Fruit fly (Drosophila melanogaster) whole organism, prepupa: ENCODE data around the gene CG9760.

Source experiments
- Blimp-1 ChIP-seq: fragments of 200-800 bp; sonication (Bioruptor generic); optimal IDR thresholded peaks from 3 replicates; lab custom pipeline; 2017; ENCODE audit warnings: missing biosample characterization, missing genetic modification characterization, mild to moderate bottlenecking, moderate library complexity, missing genetic modification reagents
- CG10631 ChIP-seq: fragments of 200-800 bp; sonication (Bioruptor generic); optimal IDR thresholded peaks from 2 replicates; lab custom pipeline; 2016; ENCODE audit warnings: missing biosample characterization, missing genetic modification characterization
- CG11294 ChIP-seq: fragments of 200-800 bp; sonication (Bioruptor generic); IDR thresholded peaks from 2 replicates; pipeline ENCODE4 v1.3.6; 2022; ENCODE audit warnings: missing biosample characterization, missing genetic modification characterization
- CG11762 ChIP-seq: fragments of 200-800 bp; sonication (Bioruptor generic); optimal IDR thresholded peaks from 3 replicates; lab custom pipeline; 2016; ENCODE audit warnings: missing biosample characterization, missing genetic modification characterization; ENCODE audit not compliant: insufficient read depth
- CG15336 ChIP-seq: fragments of 200-800 bp; sonication (Bioruptor generic); IDR thresholded peaks from 2 replicates; pipeline ENCODE4 v1.3.6; 2022; ENCODE audit warnings: missing biosample characterization, missing genetic modification characterization
- CG1621 ChIP-seq: fragments of 200-800 bp; sonication (Bioruptor generic); optimal IDR thresholded peaks from 3 replicates; lab custom pipeline; 2018; ENCODE audit warnings: missing biosample characterization, mild to moderate bottlenecking, missing genetic modification characterization
- CG16779 ChIP-seq: fragments of 200-800 bp; sonication (Bioruptor generic); optimal IDR thresholded peaks from 3 replicates; lab custom pipeline; 2017; ENCODE audit warnings: missing biosample characterization, mild to moderate bottlenecking, missing genetic modification characterization
- CG3032 ChIP-seq: fragments of 200-800 bp; optimal IDR thresholded peaks from 2 replicates; lab custom pipeline; 2019; ENCODE audit warnings: missing biosample characterization, mild to moderate bottlenecking, missing genetic modification characterization, moderate library complexity
- CG32006 ChIP-seq: fragments of 200-800 bp; sonication (Bioruptor generic); optimal IDR thresholded peaks from 3 replicates; lab custom pipeline; 2017; ENCODE audit warnings: missing biosample characterization, mild to moderate bottlenecking, missing genetic modification characterization
- CG34406 ChIP-seq: fragments of 200-800 bp; sonication (Bioruptor generic); optimal IDR thresholded peaks from 3 replicates; lab custom pipeline; 2016; ENCODE audit warnings: missing biosample characterization, missing genetic modification characterization
- CG3919 ChIP-seq: fragments of 200-800 bp; sonication (Bioruptor generic); optimal IDR thresholded peaks from 3 replicates; lab custom pipeline; 2016; ENCODE audit warnings: missing biosample characterization, missing genetic modification characterization
- CG6163 ChIP-seq: fragments of 200-800 bp; sonication (Bioruptor generic); IDR thresholded peaks from 3 replicates; pipeline ENCODE4 v1.3.6; 2022; ENCODE audit warnings: missing biosample characterization, missing genetic modification characterization
- CG6276 ChIP-seq: fragments of 200-800 bp; sonication (Bioruptor generic); optimal IDR thresholded peaks from 2 replicates; lab custom pipeline; 2017; ENCODE audit warnings: missing biosample characterization, mild to moderate bottlenecking, missing genetic modification characterization
- CG6792 ChIP-seq: fragments of 200-800 bp; sonication (Bioruptor generic); optimal IDR thresholded peaks from 3 replicates; lab custom pipeline; 2016; ENCODE audit warnings: missing biosample characterization, missing genetic modification characterization
- CG6808 ChIP-seq: fragments of 200-800 bp; sonication (Bioruptor generic); optimal IDR thresholded peaks from 3 replicates; lab custom pipeline; 2017; ENCODE audit warnings: missing biosample characterization, missing genetic modification characterization, mild to moderate bottlenecking, moderate library complexity, missing genetic modification reagents
- CG6854 ChIP-seq: fragments of 200-800 bp; sonication (Bioruptor generic); optimal IDR thresholded peaks from 2 replicates; lab custom pipeline; 2017; ENCODE audit warnings: missing biosample characterization, mild to moderate bottlenecking, missing genetic modification characterization
- CG7368 ChIP-seq: fragments of 200-800 bp; sonication (Bioruptor generic); optimal IDR thresholded peaks from 3 replicates; lab custom pipeline; 2016; ENCODE audit warnings: missing biosample characterization, missing genetic modification characterization
- CG8319 ChIP-seq: fragments of 200-800 bp; sonication (Bioruptor generic); optimal IDR thresholded peaks from 3 replicates; lab custom pipeline; 2016; ENCODE audit warnings: missing biosample characterization, missing genetic modification characterization
- CG8632 ChIP-seq: fragments of 200-800 bp; sonication (Bioruptor generic); optimal IDR thresholded peaks from 3 replicates; lab custom pipeline; 2016; ENCODE audit warnings: missing biosample characterization, missing genetic modification characterization
- CG9139 ChIP-seq: fragments of 200-800 bp; sonication (Bioruptor generic); optimal IDR thresholded peaks from 3 replicates; lab custom pipeline; 2017; ENCODE audit warnings: missing biosample characterization, mild to moderate bottlenecking, missing genetic modification characterization
- Eip75B ChIP-seq: fragments of 200-800 bp; sonication (Bioruptor generic); optimal IDR thresholded peaks from 3 replicates; lab custom pipeline; 2016; ENCODE audit warnings: missing biosample characterization, missing genetic modification characterization
- Eip78C ChIP-seq: fragments of 200-800 bp; sonication (Bioruptor generic); peaks from one replicate; lab custom pipeline; 2016; ENCODE audit warnings: missing biosample characterization, missing genetic modification characterization
- Eip93F ChIP-seq: fragments of 200-800 bp; sonication (Bioruptor generic); optimal IDR thresholded peaks from 2 replicates; lab custom pipeline; 2016; ENCODE audit warnings: missing biosample characterization, mild to moderate bottlenecking, missing genetic modification characterization
- Ets21C ChIP-seq: fragments of 200-800 bp; sonication (Bioruptor generic); optimal IDR thresholded peaks from 3 replicates; lab custom pipeline; 2016; ENCODE audit warnings: missing biosample characterization, missing genetic modification characterization
- Ets96B ChIP-seq: fragments of 200-800 bp; optimal IDR thresholded peaks from 2 replicates; lab custom pipeline; 2019; ENCODE audit warnings: missing biosample characterization, mild to moderate bottlenecking, missing genetic modification characterization, moderate library complexity
- Hr38 ChIP-seq: sonication (Bioruptor generic); optimal IDR thresholded peaks from 2 replicates; lab custom pipeline; 2016; ENCODE audit warnings: missing biosample characterization, missing genetic modification characterization
- Hr39 ChIP-seq: fragments of 200-800 bp; sonication (Bioruptor generic); optimal IDR thresholded peaks from 2 replicates; lab custom pipeline; 2016; ENCODE audit warnings: missing biosample characterization, missing genetic modification characterization
- Hr4 ChIP-seq: fragments of 200-800 bp; sonication (Bioruptor generic); optimal IDR thresholded peaks from 3 replicates; lab custom pipeline; 2016; ENCODE audit warnings: missing biosample characterization, missing genetic modification characterization
- Met ChIP-seq: fragments of 200-800 bp; sonication (Bioruptor generic); optimal IDR thresholded peaks from 3 replicates; lab custom pipeline; 2016; ENCODE audit warnings: missing biosample characterization, missing genetic modification characterization
- OdsH ChIP-seq: fragments of 200-800 bp; sonication (Bioruptor generic); optimal IDR thresholded peaks from 3 replicates; lab custom pipeline; 2016; ENCODE audit warnings: missing biosample characterization, missing genetic modification characterization
- Smox ChIP-seq: fragments of 200-800 bp; sonication (Bioruptor generic); optimal IDR thresholded peaks from 3 replicates; lab custom pipeline; 2016; ENCODE audit warnings: missing biosample characterization, missing genetic modification characterization
- Sox14 ChIP-seq: fragments of 200-800 bp; sonication (Bioruptor generic); optimal IDR thresholded peaks from 3 replicates; lab custom pipeline; 2016; ENCODE audit warnings: missing biosample characterization, missing genetic modification characterization
- Sox15 ChIP-seq: fragments of 200-800 bp; sonication (Bioruptor generic); optimal IDR thresholded peaks from 3 replicates; lab custom pipeline; 2016; ENCODE audit warnings: missing biosample characterization, missing genetic modification characterization
- achi ChIP-seq: fragments of 200-800 bp; sonication (Bioruptor generic); optimal IDR thresholded peaks from 3 replicates; lab custom pipeline; 2016; ENCODE audit warnings: missing biosample characterization, missing genetic modification characterization
- cyc ChIP-seq: fragments of 200-800 bp; sonication (Bioruptor generic); optimal IDR thresholded peaks from 3 replicates; lab custom pipeline; 2016; ENCODE audit warnings: missing biosample characterization, missing genetic modification characterization
- dac ChIP-seq: fragments of 200-800 bp; sonication (Bioruptor generic); optimal IDR thresholded peaks from 2 replicates; lab custom pipeline; 2017; ENCODE audit warnings: missing biosample characterization, mild to moderate bottlenecking, missing genetic modification characterization
- dsx ChIP-seq: fragments of 200-800 bp; optimal IDR thresholded peaks from 3 replicates; lab custom pipeline; 2019; ENCODE audit warnings: missing biosample characterization, mild to moderate bottlenecking, missing genetic modification characterization, moderate library complexity; ENCODE audit not compliant: poor library complexity, severe bottlenecking
- fd59A ChIP-seq: fragments of 200-800 bp; sonication (Bioruptor generic); optimal IDR thresholded peaks from 2 replicates; lab custom pipeline; 2017; ENCODE audit warnings: missing biosample characterization, mild to moderate bottlenecking, missing genetic modification characterization, missing genetic modification reagents
- fd85E ChIP-seq: fragments of 200-800 bp; sonication (Bioruptor generic); optimal IDR thresholded peaks from 3 replicates; lab custom pipeline; 2016; ENCODE audit warnings: missing biosample characterization, missing genetic modification characterization
- lz ChIP-seq: fragments of 200-800 bp; sonication (Bioruptor generic); optimal IDR thresholded peaks from 3 replicates; lab custom pipeline; 2016; ENCODE audit warnings: missing biosample characterization, missing genetic modification characterization
- net ChIP-seq: fragments of 200-800 bp; sonication (Bioruptor generic); optimal IDR thresholded peaks from 3 replicates; lab custom pipeline; 2016; ENCODE audit warnings: missing biosample characterization, missing genetic modification characterization
- pdm3 ChIP-seq: fragments of 200-800 bp; sonication (Bioruptor generic); optimal IDR thresholded peaks from 3 replicates; lab custom pipeline; 2016; ENCODE audit warnings: missing biosample characterization, missing genetic modification characterization
- salr ChIP-seq, 2 experiments: fragments of 200-800 bp; sonication (Bioruptor generic); optimal IDR thresholded peaks; 3 replicates each; lab custom pipeline; 2016 to 2018; ENCODE audit warnings: missing biosample characterization in 2 of 2, missing genetic modification characterization in 2 of 2, mild to moderate bottlenecking in 1 of 2
- spab ChIP-seq: fragments of 200-800 bp; sonication (Bioruptor generic); optimal IDR thresholded peaks from 2 replicates; lab custom pipeline; 2017; ENCODE audit warnings: missing biosample characterization, mild to moderate bottlenecking, missing genetic modification characterization, missing genetic modification reagents
- svp ChIP-seq: fragments of 200-800 bp; sonication (Bioruptor generic); peaks from one replicate; lab custom pipeline; 2016; ENCODE audit warnings: missing biosample characterization, missing genetic modification characterization
- topi ChIP-seq: fragments of 200-800 bp; sonication (Bioruptor generic); optimal IDR thresholded peaks from 3 replicates; lab custom pipeline; 2016; ENCODE audit warnings: missing biosample characterization, missing genetic modification characterization
- vri ChIP-seq: fragments of 200-800 bp; sonication (Bioruptor generic); optimal IDR thresholded peaks from 3 replicates; lab custom pipeline; 2016; ENCODE audit warnings: missing biosample characterization, mild to moderate bottlenecking, missing genetic modification characterization

The CG9760 gene

dm6 chr3L:12124975-12125374, 38.6 kb downstream of the CG9760 start, which contains the start of gene yps (continued):
- TF ChIP-seq CG1621 (tag; lab: Kevin White, UChicago), result peak; percentile 89
- peak; percentile 93 for TF ChIP-seq CG6163 (GFP tag; lab: Robert Waterston, UW)
- TF ChIP-seq Smox (GFP tag; lab: Kevin White, UChicago), result peak; percentile 85
- TF ChIP-seq cyc, result peak; percentile 88
- TF ChIP-seq Hr38, result no peak
- TF ChIP-seq CG7368, result peak; percentile 90
- TF ChIP-seq CG10631 (GFP tag; lab: Kevin White, UChicago), result peak; percentile 54
- TF ChIP-seq CG6854, result peak; percentile 97
- peak; percentile 86 for TF ChIP-seq pdm3
- TF ChIP-seq CG6808 (GFP tag; lab: Kevin White, UChicago), result peak; percentile 74
- TF ChIP-seq topi (GFP tag; lab: Kevin White, UChicago), result peak; percentile 90
- TF ChIP-seq CG15336, result peak; percentile 46
- peak; percentile 91 for TF ChIP-seq vri (GFP tag; lab: Kevin White, UChicago)
- peak; percentile 50 for TF ChIP-seq Ets96B
- TF ChIP-seq CG3919 (GFP tag; lab: Kevin White, UChicago), result peak; percentile 94
- peak; percentile 79 for TF ChIP-seq CG16779 (tag; lab: Kevin White, UChicago)
- TF ChIP-seq CG32006 (GFP tag; lab: Kevin White, UChicago), result no peak
- TF ChIP-seq fd85E, result peak; percentile 89
- TF ChIP-seq spab (GFP tag; lab: Kevin White, UChicago), result no peak
- TF ChIP-seq CG8319 (GFP tag; lab: Kevin White, UChicago), result peak; percentile 93
- peak; percentile 74 for TF ChIP-seq dac (GFP tag; lab: Kevin White, UChicago)
- peak; percentile 85 for TF ChIP-seq CG6792
- peak; percentile 90 for TF ChIP-seq lz
- peak; percentile 49 for TF ChIP-seq CG11762 (GFP tag; lab: Kevin White, UChicago)
- TF ChIP-seq Hr4 (GFP tag; lab: Kevin White, UChicago), result peak; percentile 52
- TF ChIP-seq CG6276 (GFP tag; lab: Kevin White, UChicago), result no peak
- TF ChIP-seq CG3032 (tag; lab: Kevin White, UChicago), result peak; percentile 70
- no peak for TF ChIP-seq Sox15 (GFP tag; lab: Kevin White, UChicago)
- peak; percentile 95 for TF ChIP-seq Eip78C (GFP tag; lab: Kevin White, UChicago)

- TF ChIP-seq Eip78C (GFP tag; lab: Kevin White, UChicago) (peak; percentile 45), cyc (no peak), Blimp-1 (GFP tag; lab: Kevin White, UChicago) (no peak), CG6808 (GFP tag; lab: Kevin White, UChicago) (peak; percentile 48), Smox (GFP tag; lab: Kevin White, UChicago) (no peak), CG3032 (tag; lab: Kevin White, UChicago) (no peak), Eip75B (no peak), achi (no peak), Hr39 (GFP tag; lab: Kevin White, UChicago) (no peak), Met (GFP tag; lab: Kevin White, UChicago) (no peak), CG15336 (peak; percentile 54; the same call in 1 of the 2 replicates), CG11294 (GFP tag; lab: Robert Waterston, UW) (no peak), CG7368 (no peak), CG6854 (peak; percentile 58), CG10631 (GFP tag; lab: Kevin White, UChicago) (no peak), Eip93F (GFP tag; lab: Kevin White, UChicago) (peak; percentile 38), CG11762 (GFP tag; lab: Kevin White, UChicago) (no peak), CG6276 (GFP tag; lab: Kevin White, UChicago) (no peak), CG3919 (GFP tag; lab: Kevin White, UChicago) (peak; percentile 21), svp (peak; percentile 60), CG34406 (GFP tag; lab: Kevin White, UChicago) (peak; percentile 20), lz (no peak), CG8632 (GFP tag; lab: Kevin White, UChicago) (no peak), Ets96B (no peak), Sox14 (peak; percentile 51), net (GFP tag; lab: Kevin White, UChicago) (no peak), Hr38 (no peak), Hr4 (GFP tag; lab: Kevin White, UChicago) (no peak), dac (GFP tag; lab: Kevin White, UChicago) (no peak), Ets21C (no peak), OdsH (GFP tag; lab: Kevin White, UChicago) (no peak), salr (GFP tag; optimal IDR thresholded peaks at IDR 0.05; lab: Kevin White, UChicago) (no peak), dsx (peak; percentile 37), CG9139 (no peak), pdm3 (no peak), CG6792 (no peak), spab (GFP tag; lab: Kevin White, UChicago) (no peak), CG32006 (GFP tag; lab: Kevin White, UChicago) (no peak), topi (GFP tag; lab: Kevin White, UChicago) (no peak), fd59A (GFP tag; lab: Kevin White, UChicago) (no peak)
Measured at dm6 chr3L:12124138-12124583, 39.4 kb downstream of the CG9760 start.
